Worm (Caenorhabditis elegans): ENCODE measurements around the gene C28H8.3.
A peak's percentile ranks its signal among the peaks of the same experiment; 100 is the strongest.

C28H8.3 gene

ce11 chrIII:5951589-5952378 is 43.3 kb downstream of the C28H8.3 start:
- TF ChIP-seq him-1 (tag; optimal IDR thresholded peaks at IDR 0.05): no peak
- no peak for TF ChIP-seq W03F9.2 (tag; optimal IDR thresholded peaks at IDR 0.05)
- TF ChIP-seq dao-5 (tag; optimal IDR thresholded peaks at IDR 0.05): no peak

ce11 chrIII:5953041-5953912 is 44.8 kb downstream of the C28H8.3 start:
- TF ChIP-seq him-1 (tag; optimal IDR thresholded peaks at IDR 0.05) (no peak), W03F9.2 (tag; optimal IDR thresholded peaks at IDR 0.05) (no peak), dao-5 (tag; optimal IDR thresholded peaks at IDR 0.05) (no peak)

- no peak for TF ChIP-seq W03F9.2 (tag; optimal IDR thresholded peaks at IDR 0.05)
- TF ChIP-seq him-1 (tag; optimal IDR thresholded peaks at IDR 0.05): no peak
- no peak for TF ChIP-seq dao-5 (tag; optimal IDR thresholded peaks at IDR 0.05)
These were observed 45.4 kb downstream of the C28H8.3 start for ce11 chrIII:5953913-5954290.

- TF ChIP-seq dao-5 (tag; optimal IDR thresholded peaks at IDR 0.05): no peak
- no peak for TF ChIP-seq him-1 (tag; optimal IDR thresholded peaks at IDR 0.05)
- peak; percentile 51 for TF ChIP-seq W03F9.2 (tag; optimal IDR thresholded peaks at IDR 0.05)
These were observed 49.8 kb downstream of the C28H8.3 start, which contains the start of the genes nono-1 and nop-1 for ce11 chrIII:5958172-5958886. nono-1 (minus strand) TSS chrIII:5958246. nop-1 (plus strand) TSS chrIII:5958722.

- TF ChIP-seq dao-5 (tag; optimal IDR thresholded peaks at IDR 0.05) (no peak), him-1 (tag; optimal IDR thresholded peaks at IDR 0.05) (no peak), W03F9.2 (tag; optimal IDR thresholded peaks at IDR 0.05) (no peak)
These were observed 50.5 kb downstream of the C28H8.3 start for ce11 chrIII:5959049-5959448.

ce11 chrIII:5961560-5961959 is 53.1 kb downstream of the C28H8.3 start:
- TF ChIP-seq him-1 (tag; optimal IDR thresholded peaks at IDR 0.05) (no peak), W03F9.2 (tag; optimal IDR thresholded peaks at IDR 0.05) (no peak), dao-5 (tag; optimal IDR thresholded peaks at IDR 0.05) (no peak)

ce11 chrIII:5964058-5964632 is 55.6 kb downstream of the C28H8.3 start:
- TF ChIP-seq W03F9.2 (tag; optimal IDR thresholded peaks at IDR 0.05) (no peak), him-1 (tag; optimal IDR thresholded peaks at IDR 0.05) (no peak), dao-5 (tag; optimal IDR thresholded peaks at IDR 0.05) (no peak)
